Fruit fly (Drosophila melanogaster) S2 (cell line): ENCODE measurements around the gene Nckx30C.

ENCODE experiments used
- CG8478 ChIP-seq: fragments of >200 bp; optimal IDR thresholded peaks from 2 replicates; lab custom pipeline; 2018
- CTCF ChIP-seq, 2 experiments: fragments of >200 bp; optimal IDR thresholded peaks; 2 replicates each; lab custom pipeline; 2018

Gene Nckx30C

dm6 chr2L:9729618-9730284 lies 16.5 kb downstream of the Nckx30C start, which contains the start of gene CG13116:
TSS of gene CG13116 (plus strand) at chr2L:9729940.
- TF ChIP-seq CTCF (optimal IDR thresholded peaks at IDR 0.05; lab: Kevin White, UChicago), result no peak

DNA sequence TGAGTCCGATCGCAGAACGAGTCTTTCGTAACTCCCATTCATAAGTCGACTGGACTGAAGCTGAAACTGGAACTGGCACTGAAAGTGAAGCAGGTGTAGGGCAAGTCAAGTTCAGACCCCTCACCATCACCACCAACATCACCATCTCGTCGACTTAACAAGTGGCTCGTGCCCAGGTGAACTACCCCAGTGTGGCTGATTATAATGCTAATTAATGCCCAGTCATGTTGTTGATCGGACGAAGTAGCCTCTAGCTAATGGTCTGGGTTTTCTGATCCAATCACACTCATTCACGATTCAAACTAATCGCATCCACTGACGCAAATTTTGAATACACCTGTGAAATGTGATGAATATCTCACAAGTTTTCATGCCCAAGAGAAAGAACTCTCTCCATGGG lies 17.5 kb downstream of the Nckx30C start:
- TF ChIP-seq CG8478 (lab: Kevin White, UChicago) (no peak), CTCF (optimal IDR thresholded peaks at IDR 0.05; lab: Kevin White, UChicago) (no peak)

- TF ChIP-seq CTCF (optimal IDR thresholded peaks at IDR 0.05; lab: Kevin White, UChicago) (peak; percentile 26 to 49), CG8478 (lab: Kevin White, UChicago) (no peak)
Observed at dm6 chr2L:9711107-9711585, 35.1 kb downstream of the Nckx30C start, which contains the start of gene CG4364. TSS of gene CG4364 (minus strand) at chr2L:9711271.

DNA sequence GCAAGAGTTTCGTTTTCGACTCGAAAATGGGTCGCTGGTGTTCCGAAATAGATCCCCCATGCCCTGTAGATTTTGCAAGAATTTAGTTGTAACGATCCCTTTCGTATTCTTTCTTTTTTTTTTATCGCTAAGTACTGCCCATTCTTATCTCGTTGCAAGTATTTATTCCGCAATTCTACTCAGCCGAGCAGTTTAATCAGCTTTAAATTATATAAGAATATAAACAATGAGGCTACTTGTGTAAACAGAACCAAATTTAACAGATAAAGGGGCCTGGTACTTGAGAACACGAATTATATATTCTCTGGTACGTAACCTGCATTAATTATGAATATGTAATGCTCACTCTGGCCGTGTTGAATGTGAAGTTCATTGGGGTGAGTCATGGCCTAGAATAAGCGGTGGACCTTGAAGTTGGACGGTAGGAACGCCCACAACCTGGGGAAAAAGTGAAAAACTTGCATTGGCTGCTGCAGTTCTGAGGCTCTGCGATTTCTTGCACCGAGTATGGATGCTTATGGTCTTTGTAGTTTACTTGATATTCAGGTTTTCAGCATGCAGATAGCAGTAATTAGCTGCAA lies 38.7 kb downstream of the Nckx30C start:
- no peak for TF ChIP-seq CTCF (optimal IDR thresholded peaks at IDR 0.05; lab: Kevin White, UChicago)
- no peak for TF ChIP-seq CG8478 (lab: Kevin White, UChicago)

- TF ChIP-seq CTCF (optimal IDR thresholded peaks at IDR 0.05; lab: Kevin White, UChicago) (no peak), CG8478 (lab: Kevin White, UChicago) (no peak)
Observed at dm6 chr2L:9707103-9707502, 39.2 kb downstream of the Nckx30C start.

dm6 chr2L:9705872-9706317 lies 40.4 kb downstream of the Nckx30C start, which contains the start of gene CG31710:
TSS of gene CG31710 (minus strand) at chr2L:9705954.
- TF ChIP-seq CTCF (optimal IDR thresholded peaks at IDR 0.05; lab: Kevin White, UChicago) (no peak), CG8478 (lab: Kevin White, UChicago) (no peak)

DNA sequence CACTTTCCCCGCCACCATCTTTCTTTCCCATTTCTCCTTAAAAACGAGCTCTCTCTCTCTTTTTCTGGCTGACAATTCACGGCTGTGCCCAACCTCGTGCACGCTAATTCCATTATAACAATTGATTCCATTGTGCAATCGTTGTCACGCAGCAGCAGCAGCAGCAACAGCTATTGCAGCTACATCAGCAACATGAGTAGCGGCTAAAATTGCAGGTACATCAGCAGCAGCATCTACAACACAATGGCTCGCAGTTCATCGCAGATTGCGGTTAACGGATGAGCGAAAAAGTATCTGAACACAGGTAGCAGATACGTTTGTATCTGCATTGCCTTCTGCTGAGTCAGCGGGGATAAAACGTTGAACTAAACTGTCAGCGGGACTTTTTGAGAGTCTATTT lies 41.0 kb downstream of the Nckx30C start:
- TF ChIP-seq CG8478 (lab: Kevin White, UChicago) (no peak), CTCF (optimal IDR thresholded peaks at IDR 0.05; lab: Kevin White, UChicago) (no peak)

DNA sequence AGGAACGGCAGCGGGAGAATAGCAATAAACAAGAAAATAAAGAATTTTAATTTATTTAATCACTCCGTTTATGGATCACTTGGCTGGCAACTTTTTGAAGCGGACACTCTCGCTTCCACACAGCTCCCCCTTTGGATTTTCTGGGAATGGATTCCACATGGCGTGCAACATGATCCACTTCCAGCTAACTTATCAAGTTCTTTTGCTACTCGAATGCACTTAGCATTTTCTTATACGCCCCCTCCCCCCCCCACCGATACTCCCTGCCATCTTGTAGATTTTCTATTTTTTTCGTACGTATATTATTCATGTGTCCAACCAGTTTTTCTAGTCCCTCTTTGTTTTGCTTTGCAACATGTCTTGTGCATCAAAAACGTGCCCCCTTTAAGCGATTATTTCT lies 42.0 kb downstream of the Nckx30C start:
- TF ChIP-seq CTCF (optimal IDR thresholded peaks at IDR 0.05; lab: Kevin White, UChicago) (no peak), CG8478 (lab: Kevin White, UChicago) (no peak)

DNA sequence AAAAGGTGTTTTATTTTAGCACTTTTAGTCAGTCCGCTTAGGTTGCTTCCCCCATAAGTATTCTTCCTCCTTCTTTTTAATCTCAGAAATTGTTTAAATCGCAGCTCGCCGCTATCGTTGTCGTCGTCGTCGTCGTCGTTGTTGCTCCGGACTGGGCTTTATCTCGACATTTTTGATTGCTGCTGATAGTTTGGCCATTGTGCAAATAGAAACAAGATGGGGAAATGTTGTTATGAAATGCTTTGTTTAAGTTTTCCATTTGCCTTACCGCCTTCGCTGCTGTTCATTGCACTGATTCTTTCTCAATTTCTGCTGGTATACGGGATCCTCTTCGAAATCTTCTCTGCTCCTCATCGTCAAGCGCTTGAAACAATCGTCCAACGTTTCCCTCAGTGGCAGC lies 43.3 kb downstream of the Nckx30C start:
- TF ChIP-seq CTCF (optimal IDR thresholded peaks at IDR 0.05; lab: Kevin White, UChicago) (no peak), CG8478 (lab: Kevin White, UChicago) (no peak)

- TF ChIP-seq CTCF (optimal IDR thresholded peaks at IDR 0.05; lab: Kevin White, UChicago) (no peak), CG8478 (lab: Kevin White, UChicago) (no peak)
Observed at dm6 chr2L:9700454-9700853, 45.8 kb downstream of the Nckx30C start, which contains the start of gene pelo. TSS of gene pelo (plus strand) at chr2L:9700810.

- TF ChIP-seq CTCF (optimal IDR thresholded peaks at IDR 0.05; lab: Kevin White, UChicago) (no peak), CG8478 (lab: Kevin White, UChicago) (no peak)
Observed at dm6 chr2L:9699615-9700014, 46.7 kb downstream of the Nckx30C start, which contains the start of gene hoip. TSS of gene hoip (plus strand) at chr2L:9699791.

- no peak for TF ChIP-seq CG8478 (lab: Kevin White, UChicago)
- peak in 1 of 2 experiments; percentile 17 for TF ChIP-seq CTCF (optimal IDR thresholded peaks at IDR 0.05; lab: Kevin White, UChicago)
Observed at dm6 chr2L:9698923-9699493, 47.3 kb downstream of the Nckx30C start, which contains the start of gene Pka-C1. TSS of gene Pka-C1 (minus strand) at chr2L:9699297.

DNA sequence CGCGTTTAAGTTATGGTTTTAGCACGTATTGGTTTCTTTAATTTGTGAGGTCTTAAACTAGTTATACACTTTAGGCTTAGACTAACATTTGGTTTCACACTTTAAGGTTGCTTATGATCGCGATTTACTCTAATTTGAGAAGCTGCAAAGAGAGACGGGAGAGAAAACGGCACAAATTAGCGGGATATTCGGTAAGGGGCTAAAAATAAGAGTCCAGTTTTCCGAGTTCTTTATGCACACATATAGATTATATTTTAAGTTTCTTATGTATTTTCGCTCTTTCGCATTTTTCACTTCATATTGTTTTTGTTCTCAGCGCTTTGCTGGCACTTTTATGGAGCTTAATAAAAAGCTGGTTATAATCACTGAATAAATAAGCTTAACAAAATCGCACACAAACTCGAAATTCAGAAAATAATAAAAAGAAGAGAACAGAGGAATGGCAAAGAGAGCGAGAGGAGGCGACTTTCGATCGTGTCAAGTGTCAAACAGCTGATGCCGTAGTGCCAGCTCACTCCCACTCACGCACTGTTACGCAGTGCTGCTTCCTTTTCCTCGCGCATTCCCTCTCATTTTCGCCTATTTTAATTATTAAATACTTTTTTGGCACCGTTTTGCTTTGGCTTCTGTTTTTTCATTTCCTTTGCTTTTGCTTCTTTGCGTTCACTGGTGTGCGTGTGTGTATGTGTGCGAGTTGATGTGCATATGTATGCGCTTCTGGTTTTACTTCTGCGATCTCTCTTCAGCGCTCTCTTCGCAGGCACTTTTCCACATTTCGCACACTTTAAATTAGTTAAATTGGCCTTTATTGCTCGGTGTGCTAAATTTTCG lies 48.0 kb downstream of the Nckx30C start:
- TF ChIP-seq CTCF (optimal IDR thresholded peaks at IDR 0.05; lab: Kevin White, UChicago), result no peak
- peak; percentile 3 for TF ChIP-seq CG8478 (lab: Kevin White, UChicago)

dm6 chr2L:9697561-9697960 lies 48.7 kb downstream of the Nckx30C start:
- TF ChIP-seq CG8478 (lab: Kevin White, UChicago), result no peak
- TF ChIP-seq CTCF (optimal IDR thresholded peaks at IDR 0.05; lab: Kevin White, UChicago), result no peak
